Worm (Caenorhabditis elegans): Measurements from ENCODE around the gene gst-20.

The gst-20 gene

ce11 chrII:13595279-13595678 lies 14.3 kb downstream of the gst-20 start:
- TF ChIP-seq tbx-2 (tag; optimal IDR thresholded peaks at IDR 0.05) (no peak), ama-1 (optimal IDR thresholded peaks at IDR 0.05) (no peak), pqm-1 (tag; optimal IDR thresholded peaks at IDR 0.05) (no peak), pha-4 (tag; optimal IDR thresholded peaks at IDR 0.05) (no peak), ztf-11 (tag; optimal IDR thresholded peaks at IDR 0.05) (no peak), nhr-67 (tag; optimal IDR thresholded peaks at IDR 0.05) (no peak), snpc-4 (tag; optimal IDR thresholded peaks at IDR 0.05) (no peak), sea-2 (GFP tag; optimal IDR thresholded peaks at IDR 0.05) (no peak), ceh-16 (tag; optimal IDR thresholded peaks at IDR 0.05) (no peak), jun-1 (tag; optimal IDR thresholded peaks at IDR 0.05) (no peak), fkh-10 (GFP tag; optimal IDR thresholded peaks at IDR 0.05) (no peak), R02D3.7 (tag; optimal IDR thresholded peaks at IDR 0.05) (no peak), unc-62 (GFP tag; optimal IDR thresholded peaks at IDR 0.05) (no peak), nfya-1 (tag; optimal IDR thresholded peaks at IDR 0.05; ENCODE audit: insufficient read depth) (no peak), ceh-9 (tag; optimal IDR thresholded peaks at IDR 0.05) (no peak)

ce11 chrII:13593659-13594221 lies 15.9 kb downstream of the gst-20 start, which contains the start of gene clec-146:
Gene clec-146 (minus strand): TSS chrII:13593774.
- TF ChIP-seq pha-4 (tag; optimal IDR thresholded peaks at IDR 0.05) (no peak), nhr-77 (tag; optimal IDR thresholded peaks at IDR 0.05) (no peak), nhr-23 (tag; optimal IDR thresholded peaks at IDR 0.05) (no peak), unc-39 (tag; optimal IDR thresholded peaks at IDR 0.05) (no peak), ztf-4 (tag; optimal IDR thresholded peaks at IDR 0.05) (no peak), fkh-10 (GFP tag; optimal IDR thresholded peaks at IDR 0.05) (no peak), fkh-2 (tag; optimal IDR thresholded peaks at IDR 0.05) (no peak), tbx-2 (tag; optimal IDR thresholded peaks at IDR 0.05) (no peak), daf-12 (tag; optimal IDR thresholded peaks at IDR 0.05) (no peak), ZK546.5 (tag; optimal IDR thresholded peaks at IDR 0.05) (no peak), egl-27 (tag; optimal IDR thresholded peaks at IDR 0.05) (no peak), egl-5 (tag; optimal IDR thresholded peaks at IDR 0.05) (no peak), jun-1 (tag; optimal IDR thresholded peaks at IDR 0.05) (no peak)

- no peak for TF ChIP-seq eor-1 (tag; optimal IDR thresholded peaks at IDR 0.05)
- no peak for TF ChIP-seq nhr-28 (tag; optimal IDR thresholded peaks at IDR 0.05)
- TF ChIP-seq R02D3.7 (tag; optimal IDR thresholded peaks at IDR 0.05), result no peak
- TF ChIP-seq nhr-12 (tag; optimal IDR thresholded peaks at IDR 0.05), result no peak
- TF ChIP-seq nhr-25 (tag; optimal IDR thresholded peaks at IDR 0.05), result no peak
- TF ChIP-seq lin-15B (tag; optimal IDR thresholded peaks at IDR 0.05), result no peak
- no peak for TF ChIP-seq unc-62 (GFP tag; optimal IDR thresholded peaks at IDR 0.05)
- no peak for TF ChIP-seq nhr-67 (tag; optimal IDR thresholded peaks at IDR 0.05)
- TF ChIP-seq mml-1 (tag; optimal IDR thresholded peaks at IDR 0.05), result no peak
Observed at ce11 chrII:13590461-13590860, 19.2 kb downstream of the gst-20 start, which contains the start of gene clec-145. Gene clec-145 (minus strand): TSS chrII:13590561.

ce11 chrII:13585655-13586170 lies 23.9 kb downstream of the gst-20 start, which contains the start of gene Y48E1B.8:
Gene Y48E1B.8 (plus strand): TSS chrII:13585705.
- TF ChIP-seq sea-2 (GFP tag; optimal IDR thresholded peaks at IDR 0.05), result no peak
- TF ChIP-seq pha-4 (tag; optimal IDR thresholded peaks at IDR 0.05), result no peak
- no peak for TF ChIP-seq lin-15B (tag; optimal IDR thresholded peaks at IDR 0.05)
- no peak for TF ChIP-seq pqm-1 (tag; optimal IDR thresholded peaks at IDR 0.05)
- no peak for TF ChIP-seq eor-1 (tag; optimal IDR thresholded peaks at IDR 0.05)
- no peak for TF ChIP-seq lsy-12 (tag; optimal IDR thresholded peaks at IDR 0.05)

- peak; percentile 79 for TF ChIP-seq snpc-4 (tag; optimal IDR thresholded peaks at IDR 0.05)
- peak; percentile 51 for TF ChIP-seq elt-1 (tag; optimal IDR thresholded peaks at IDR 0.05)
- TF ChIP-seq sea-2 (GFP tag; optimal IDR thresholded peaks at IDR 0.05), result no peak
- no peak for TF ChIP-seq fkh-2 (tag; optimal IDR thresholded peaks at IDR 0.05)
- peak; percentile 67 for TF ChIP-seq nhr-23 (tag; optimal IDR thresholded peaks at IDR 0.05)
- peak; percentile 72 for TF ChIP-seq hmg-11 (tag; optimal IDR thresholded peaks at IDR 0.05)
- TF ChIP-seq pha-4 (tag; optimal IDR thresholded peaks at IDR 0.05), result peak; percentile 88
- no peak for TF ChIP-seq daf-12 (tag; optimal IDR thresholded peaks at IDR 0.05)
- TF ChIP-seq eor-1 (tag; optimal IDR thresholded peaks at IDR 0.05), result no peak
- peak; percentile 47 for TF ChIP-seq elt-2 (tag; optimal IDR thresholded peaks at IDR 0.05)
- TF ChIP-seq lin-39 (tag; optimal IDR thresholded peaks at IDR 0.05), result peak; percentile 91
- TF ChIP-seq nhr-25 (tag; optimal IDR thresholded peaks at IDR 0.05), result peak; percentile 61
- peak; percentile 83 for TF ChIP-seq nfya-1 (tag; optimal IDR thresholded peaks at IDR 0.05; ENCODE audit: insufficient read depth)
- TF ChIP-seq lin-15B (tag; optimal IDR thresholded peaks at IDR 0.05), result peak; percentile 97
Observed at ce11 chrII:13575018-13575948, 34.3 kb downstream of the gst-20 start, which contains the start of the genes mrpl-37 and lin-38. Gene mrpl-37 (minus strand): TSS chrII:13575068. Gene lin-38 (plus strand): TSS chrII:13575925.

All from whole organism, L3 larva.